Fruit fly (Drosophila melanogaster): ENCODE measurements around the gene CG32241.

- TF ChIP-seq Dif (GFP tag; optimal IDR thresholded peaks at IDR 0.05; ENCODE audit: partially characterized antibody) (no peak), CG9705 (GFP tag; optimal IDR thresholded peaks at IDR 0.05) (no peak), psq (GFP tag; optimal IDR thresholded peaks at IDR 0.05) (no peak), HLH106 (tag; optimal IDR thresholded peaks at IDR 0.05) (no peak), br (GFP tag; optimal IDR thresholded peaks at IDR 0.05) (no peak), CrebA (GFP tag; optimal IDR thresholded peaks at IDR 0.05; ENCODE audit: borderline replicate concordance) (no peak), Mio (GFP tag; optimal IDR thresholded peaks at IDR 0.05) (no peak)
Measured at dm6 chr3L:4458063-4458462, 8.4 kb downstream of the CG32241 start, which contains the start of gene CG11345.
